Worm (Caenorhabditis elegans) whole organism, early embryonic: ENCODE measurements around the gene fbxa-38.

ENCODE experiments used
- F13C5.2 ChIP-seq: sonication (generic microtip); optimal IDR thresholded peaks from 2 replicates; lab custom pipeline; 2017; ENCODE audit warnings: mild to moderate bottlenecking, missing genetic modification characterization, inconsistent platforms, missing compliant biosample characterization
- tra-4 ChIP-seq: sonication (generic microtip); optimal IDR thresholded peaks from 2 replicates; lab custom pipeline; 2017; ENCODE audit warnings: missing genetic modification characterization, missing compliant biosample characterization

DNA sequence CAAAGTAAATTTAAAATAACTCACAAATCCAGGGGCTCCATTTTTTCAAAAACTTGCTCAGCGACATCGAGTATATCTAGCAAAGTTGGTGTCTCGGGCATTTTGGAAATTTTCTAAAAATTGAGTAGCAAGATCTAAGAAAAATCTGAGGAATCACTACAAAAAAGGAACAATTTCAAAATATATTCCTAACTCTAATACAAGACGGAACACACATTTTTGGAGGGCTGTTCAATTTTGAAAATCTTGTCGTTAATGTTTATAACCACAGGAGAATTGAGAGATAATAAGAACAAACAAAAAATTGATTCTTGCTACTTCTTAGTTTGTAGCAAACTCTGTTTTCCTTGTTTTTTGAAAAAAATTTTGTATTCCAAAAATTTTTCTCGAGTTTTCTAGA, 7.9 kb downstream of the fbxa-38 start, which contains the start of gene fbxa-47:
- TF ChIP-seq F13C5.2 (tag; lab: Kevin White, UChicago) (no peak), tra-4 (tag; lab: Kevin White, UChicago) (no peak)
